Fruit fly (Drosophila melanogaster) whole organism, adult: ENCODE data around the gene CG31467.

ENCODE experiments used
- CG11617 ChIP-seq: fragments of 200-800 bp; sonication (Bioruptor generic); optimal IDR thresholded peaks from 2 replicates; lab custom pipeline; 2017; ENCODE audit warnings: mild to moderate bottlenecking, missing biosample characterization, missing genetic modification reagents, missing genetic modification characterization
- CG14711 ChIP-seq: fragments of 200-800 bp; sonication (Bioruptor generic); optimal IDR thresholded peaks from 2 replicates; lab custom pipeline; 2018; ENCODE audit warnings: missing biosample characterization, mild to moderate bottlenecking, missing genetic modification characterization, moderate library complexity
- CG33017 ChIP-seq: fragments of 200-800 bp; sonication (Bioruptor generic); optimal IDR thresholded peaks from 2 replicates; lab custom pipeline; 2018; ENCODE audit warnings: missing biosample characterization, mild to moderate bottlenecking, missing genetic modification characterization, moderate library complexity
- Hr96 ChIP-seq: fragments of 200-800 bp; sonication (Bioruptor generic); optimal IDR thresholded peaks from 2 replicates; lab custom pipeline; 2016; ENCODE audit warnings: missing biosample characterization, missing genetic modification characterization
- bab1 ChIP-seq: fragments of 200-800 bp; sonication (Bioruptor generic); optimal IDR thresholded peaks from 3 replicates; lab custom pipeline; 2019; ENCODE audit warnings: missing biosample characterization, mild to moderate bottlenecking, missing genetic modification characterization, moderate library complexity
- cic ChIP-seq: fragments of 200-800 bp; sonication (Bioruptor generic); optimal IDR thresholded peaks from 2 replicates; lab custom pipeline; 2017; ENCODE audit warnings: missing biosample characterization, mild to moderate bottlenecking, missing genetic modification characterization, moderate library complexity
- pad ChIP-seq: fragments of 200-800 bp; sonication (Bioruptor generic); optimal IDR thresholded peaks from 3 replicates; lab custom pipeline; 2017; ENCODE audit warnings: missing biosample characterization, missing genetic modification characterization, mild to moderate bottlenecking, moderate library complexity, missing genetic modification reagents
- tj ChIP-seq: fragments of 200-800 bp; sonication (Bioruptor generic); optimal IDR thresholded peaks from 3 replicates; lab custom pipeline; 2017; ENCODE audit warnings: missing biosample characterization, mild to moderate bottlenecking, missing genetic modification characterization, moderate library complexity
- toe ChIP-seq: fragments of 200-800 bp; sonication (Bioruptor generic); optimal IDR thresholded peaks from 2 replicates; lab custom pipeline; 2016; ENCODE audit warnings: missing biosample characterization, missing genetic modification characterization

DNA sequence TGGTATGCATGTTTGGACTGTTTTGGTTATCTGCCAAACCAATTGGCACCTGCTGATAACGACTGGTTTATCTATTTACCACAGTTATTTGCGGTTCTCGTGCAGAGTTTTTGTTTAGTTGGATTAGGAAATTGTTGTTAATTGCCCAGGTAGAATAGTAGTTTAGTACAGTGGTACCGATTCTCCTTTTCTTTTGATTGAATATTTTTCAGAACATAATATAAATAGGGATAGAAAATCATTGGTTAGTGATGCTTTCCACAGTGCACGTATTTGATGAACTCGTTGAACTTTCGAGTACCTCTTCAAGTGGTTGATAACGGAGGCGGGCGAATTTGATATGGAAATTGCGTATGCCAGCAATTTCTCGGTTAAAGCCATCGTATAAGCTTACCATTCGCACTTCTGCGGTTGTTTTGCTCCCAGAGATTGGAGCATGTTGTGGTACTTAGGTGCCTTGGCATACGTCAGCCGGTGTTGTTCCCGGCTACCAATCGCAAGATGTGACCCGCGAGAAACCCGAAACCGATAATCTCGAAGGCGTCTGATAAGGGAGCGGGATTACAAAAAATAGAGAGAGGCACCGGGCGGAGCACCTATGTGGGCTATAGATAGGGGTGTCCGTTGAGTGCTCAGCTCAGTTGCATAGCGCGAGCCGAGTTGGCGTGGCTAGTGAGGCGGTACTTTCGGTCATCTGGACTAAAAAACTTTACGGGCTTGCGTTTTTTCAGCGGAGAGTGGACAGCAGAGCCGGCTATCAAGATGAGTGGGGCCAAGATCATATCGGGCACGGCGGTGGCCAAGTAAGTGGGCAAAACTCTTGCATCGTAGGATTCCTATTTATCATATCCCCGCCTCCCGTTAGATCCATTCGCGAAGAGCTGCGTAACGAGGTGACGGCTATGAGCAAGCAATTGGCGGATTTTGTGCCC is 7.4 kb downstream of the CG31467 start:
- TF ChIP-seq CG14711 (tag; lab: Kevin White, UChicago) (no peak), CG11617 (GFP tag; lab: Kevin White, UChicago) (peak; percentile 6), cic (GFP tag; lab: Kevin White, UChicago) (peak; percentile 1), Hr96 (GFP tag; lab: Kevin White, UChicago) (no peak), toe (GFP tag; lab: Kevin White, UChicago) (no peak), pad (no peak), tj (GFP tag; lab: Kevin White, UChicago) (peak; percentile 8), bab1 (GFP tag; lab: Kevin White, UChicago) (no peak), CG33017 (tag; lab: Kevin White, UChicago) (no peak)
